Fruit fly (Drosophila melanogaster) whole organism, embryonic: ENCODE measurements around the gene Cubn.
A peak's percentile ranks its signal among the peaks of the same experiment; 100 is the strongest.

Experiments
- Abd-B ChIP-seq: fragments of 200-800 bp; sonication (Bioruptor generic); optimal IDR thresholded peaks from 2 replicates; lab custom pipeline; 2018; ENCODE audit warnings: missing biosample characterization, mild to moderate bottlenecking, missing genetic modification characterization, moderate library complexity
- Aef1 ChIP-seq: fragments of 200-800 bp; sonication (Bioruptor generic); IDR thresholded peaks from 3 replicates; pipeline ENCODE4 v1.3.6; 2022; ENCODE audit warnings: missing biosample characterization, missing genetic modification characterization
- Asciz ChIP-seq: fragments of 200-800 bp; sonication (Bioruptor generic); optimal IDR thresholded peaks from 2 replicates; lab custom pipeline; 2017; ENCODE audit warnings: missing biosample characterization, mild to moderate bottlenecking, missing genetic modification characterization, missing genetic modification reagents
- Awh ChIP-seq: fragments of 200-800 bp; sonication (Bioruptor generic); IDR thresholded peaks from 2 replicates; pipeline ENCODE4, ENCODE4 v1.3.6; 2022; ENCODE audit warnings: missing biosample characterization, missing genetic modification characterization
- CG10462 ChIP-seq: fragments of 200-800 bp; sonication (Bioruptor generic); optimal IDR thresholded peaks from 2 replicates; lab custom pipeline; 2016; ENCODE audit warnings: missing biosample characterization, missing genetic modification characterization
- CG12071 ChIP-seq: fragments of 200-800 bp; sonication (Bioruptor generic); optimal IDR thresholded peaks from 3 replicates; lab custom pipeline; 2018; ENCODE audit warnings: missing biosample characterization, mild to moderate bottlenecking, missing genetic modification characterization
- CG12942 ChIP-seq: fragments of 200-800 bp; sonication (Bioruptor generic); optimal IDR thresholded peaks from 3 replicates; lab custom pipeline; 2016; ENCODE audit warnings: missing biosample characterization, missing genetic modification characterization
- CG13894 ChIP-seq: fragments of 200-800 bp; sonication (Bioruptor generic); optimal IDR thresholded peaks from 3 replicates; lab custom pipeline; 2018; ENCODE audit warnings: missing biosample characterization, mild to moderate bottlenecking, missing genetic modification characterization, moderate library complexity
- CG14014 ChIP-seq: fragments of 200-800 bp; sonication (Bioruptor generic); IDR thresholded peaks from 2 replicates; pipeline ENCODE4 v1.3.6; 2022; ENCODE audit warnings: missing biosample characterization, missing genetic modification characterization
- CG18599 ChIP-seq: fragments of 200-800 bp; sonication (Bioruptor generic); optimal IDR thresholded peaks from 3 replicates; lab custom pipeline; 2017; ENCODE audit warnings: missing biosample characterization, missing genetic modification characterization, mild to moderate bottlenecking, moderate library complexity, missing genetic modification reagents
- CG2678 ChIP-seq: fragments of 200-800 bp; sonication (Bioruptor generic); optimal IDR thresholded peaks from 3 replicates; lab custom pipeline; 2019; ENCODE audit warnings: missing biosample characterization, mild to moderate bottlenecking, missing genetic modification characterization, moderate library complexity
- CG3065 ChIP-seq: fragments of 200-800 bp; sonication (Bioruptor generic); optimal IDR thresholded peaks from 2 replicates; lab custom pipeline; 2016; ENCODE audit warnings: missing biosample characterization, missing genetic modification characterization
- CG33213 ChIP-seq: fragments of 200-800 bp; sonication (Bioruptor generic); optimal IDR thresholded peaks from 3 replicates; lab custom pipeline; 2016; ENCODE audit warnings: missing biosample characterization, missing genetic modification characterization
- ERR ChIP-seq: fragments of 200-800 bp; sonication (Bioruptor generic); optimal IDR thresholded peaks from 2 replicates; lab custom pipeline; 2016; ENCODE audit warnings: missing biosample characterization, missing genetic modification characterization
- Fer3 ChIP-seq: fragments of 200-800 bp; sonication (Bioruptor generic); optimal IDR thresholded peaks from 2 replicates; lab custom pipeline; 2018; ENCODE audit warnings: missing biosample characterization, mild to moderate bottlenecking, missing genetic modification characterization, moderate library complexity
- Gug ChIP-seq: fragments of 200-800 bp; sonication (Bioruptor generic); IDR thresholded peaks from 4 replicates; pipeline ENCODE4 v1.3.6; 2022; ENCODE audit warnings: missing biosample characterization, missing genetic modification characterization
- HLH54F ChIP-seq: fragments of 200-800 bp; sonication (Bioruptor generic); optimal IDR thresholded peaks from 3 replicates; lab custom pipeline; 2016; ENCODE audit warnings: missing biosample characterization, missing genetic modification characterization
- Hand ChIP-seq: fragments of 200-800 bp; sonication (Bioruptor generic); optimal IDR thresholded peaks from 2 replicates; lab custom pipeline; 2017; ENCODE audit warnings: mild to moderate bottlenecking, missing biosample characterization, missing genetic modification reagents, missing genetic modification characterization
- Hey ChIP-seq: fragments of 200-800 bp; sonication (Bioruptor generic); optimal IDR thresholded peaks from 3 replicates; lab custom pipeline; 2018; ENCODE audit warnings: missing biosample characterization, mild to moderate bottlenecking, missing genetic modification characterization
- Lhr ChIP-seq: fragments of 200-800 bp; sonication (Bioruptor generic); optimal IDR thresholded peaks from 3 replicates; lab custom pipeline; 2017; ENCODE audit warnings: mild to moderate bottlenecking, missing biosample characterization, missing genetic modification reagents, missing genetic modification characterization
- NK7.1 ChIP-seq: fragments of 200-800 bp; sonication (Bioruptor generic); optimal IDR thresholded peaks from 3 replicates; lab custom pipeline; 2016; ENCODE audit warnings: missing biosample characterization, missing genetic modification characterization
- Nf-YB ChIP-seq: fragments of 200-800 bp; sonication (Bioruptor generic); optimal IDR thresholded peaks from 3 replicates; lab custom pipeline; 2019; ENCODE audit warnings: missing biosample characterization, mild to moderate bottlenecking, missing genetic modification characterization, moderate library complexity
- Oaz ChIP-seq: fragments of 200-800 bp; sonication (Bioruptor generic); IDR thresholded peaks from 2 replicates; pipeline ENCODE4 v1.3.6; 2022; ENCODE audit warnings: missing biosample characterization, missing genetic modification characterization
- PHDP ChIP-seq: fragments of 200-800 bp; sonication (Bioruptor generic); optimal IDR thresholded peaks from 3 replicates; lab custom pipeline; 2018; ENCODE audit warnings: missing biosample characterization, mild to moderate bottlenecking, missing genetic modification characterization, moderate library complexity
- Ptx1 ChIP-seq: fragments of 200-800 bp; sonication (Bioruptor generic); IDR thresholded peaks from 2 replicates; pipeline ENCODE4 v1.3.6; 2022; ENCODE audit warnings: missing biosample characterization, missing genetic modification characterization
- Rx ChIP-seq: fragments of 200-800 bp; sonication (Bioruptor generic); IDR thresholded peaks from 2 replicates; pipeline ENCODE4 v1.3.6; 2022; ENCODE audit warnings: missing biosample characterization, missing genetic modification characterization
- Sin3A ChIP-seq: fragments of >200 bp; optimal IDR thresholded peaks from 2 replicates; lab custom pipeline; 2018
- TFAM ChIP-seq: fragments of 200-800 bp; sonication (Bioruptor generic); optimal IDR thresholded peaks from 2 replicates; lab custom pipeline; 2017; ENCODE audit warnings: missing biosample characterization, missing genetic modification characterization, inconsistent platforms
- Xbp1 ChIP-seq: fragments of 200-800 bp; sonication (Bioruptor generic); optimal IDR thresholded peaks from 3 replicates; lab custom pipeline; 2016; ENCODE audit warnings: missing biosample characterization, mild to moderate bottlenecking, missing genetic modification characterization
- al ChIP-seq: fragments of 200-800 bp; sonication (Bioruptor generic); IDR thresholded peaks from 2 replicates; pipeline ENCODE4 v1.3.6; 2022; ENCODE audit warnings: missing biosample characterization, missing genetic modification characterization
- bab2 ChIP-seq: fragments of 200-800 bp; sonication (Bioruptor generic); optimal IDR thresholded peaks from 2 replicates; lab custom pipeline; 2016; ENCODE audit warnings: missing biosample characterization, missing genetic modification characterization
- bcd ChIP-seq: fragments of 200-800 bp; sonication (Bioruptor generic); optimal IDR thresholded peaks from 2 replicates; lab custom pipeline; 2017; ENCODE audit warnings: missing biosample characterization, mild to moderate bottlenecking, missing genetic modification characterization
- bsh ChIP-seq, 2 experiments: fragments of 200-800 bp; sonication (Bioruptor generic); optimal IDR thresholded peaks; 2 replicates each; lab custom pipeline; 2017 to 2018; ENCODE audit warnings: mild to moderate bottlenecking in 2 of 2, missing biosample characterization in 2 of 2, missing genetic modification characterization in 2 of 2, moderate library complexity in 1 of 2
- dmrt99B ChIP-seq: fragments of 200-800 bp; sonication (Bioruptor generic); optimal IDR thresholded peaks from 2 replicates; lab custom pipeline; 2018; ENCODE audit warnings: missing biosample characterization, mild to moderate bottlenecking, missing genetic modification characterization, moderate library complexity
- esg ChIP-seq: fragments of 200-800 bp; sonication (Bioruptor generic); conservative IDR thresholded peaks from 2 replicates; pipeline ENCODE4 v1.3.6; 2022; ENCODE audit warnings: missing biosample characterization, missing genetic modification characterization
- eyg ChIP-seq: fragments of 200-800 bp; sonication (Bioruptor generic); optimal IDR thresholded peaks from 3 replicates; lab custom pipeline; 2016; ENCODE audit warnings: missing biosample characterization, missing genetic modification characterization
- fu2 ChIP-seq: fragments of 200-800 bp; sonication (Bioruptor generic); optimal IDR thresholded peaks from 2 replicates; lab custom pipeline; 2016; ENCODE audit warnings: missing biosample characterization, missing genetic modification characterization
- gce ChIP-seq: fragments of 200-800 bp; sonication (Bioruptor generic); IDR thresholded peaks from 3 replicates; pipeline ENCODE4 v1.3.6; 2022; ENCODE audit warnings: missing biosample characterization, missing genetic modification characterization
- grau ChIP-seq: fragments of 200-800 bp; optimal IDR thresholded peaks from 3 replicates; lab custom pipeline; 2019; ENCODE audit warnings: missing biosample characterization, mild to moderate bottlenecking, missing genetic modification characterization, moderate library complexity
- ken ChIP-seq: fragments of 200-800 bp; sonication (Bioruptor generic); IDR thresholded peaks from 3 replicates; pipeline ENCODE4 v1.3.6; 2022; ENCODE audit warnings: missing biosample characterization, missing genetic modification characterization
- lola ChIP-seq, 3 experiments: fragments of >200 bp in 2 of 3; fragments of 200-800 bp in 1 of 3; sonication (Bioruptor generic) in 1 of 3; optimal IDR thresholded peaks; 2 replicates each; lab custom pipeline; 2017 to 2019; ENCODE audit warnings: missing biosample characterization in 3 of 3, missing genetic modification characterization in 3 of 3, mild to moderate bottlenecking in 1 of 3, moderate library complexity in 1 of 3
- maf-S ChIP-seq: fragments of 200-800 bp; sonication (Bioruptor generic); optimal IDR thresholded peaks from 2 replicates; lab custom pipeline; 2016; ENCODE audit warnings: missing biosample characterization, missing genetic modification characterization
- nerfin-2 ChIP-seq: fragments of 200-800 bp; sonication (Bioruptor generic); IDR thresholded peaks from 2 replicates; pipeline ENCODE4 v1.3.6; 2022; ENCODE audit warnings: missing biosample characterization, missing genetic modification characterization; ENCODE audit not compliant: partially characterized antibody
- otp ChIP-seq: fragments of 200-800 bp; sonication (Bioruptor generic); IDR thresholded peaks from 3 replicates; pipeline ENCODE4, ENCODE4 v1.3.6; 2022; ENCODE audit warnings: missing biosample characterization, missing genetic modification characterization
- pros ChIP-seq: fragments of 200-800 bp; sonication (Bioruptor generic); optimal IDR thresholded peaks from 3 replicates; lab custom pipeline; 2019; ENCODE audit warnings: missing biosample characterization, mild to moderate bottlenecking, missing genetic modification characterization, moderate library complexity
- psq ChIP-seq: fragments of 200-800 bp; sonication (Bioruptor generic); optimal IDR thresholded peaks from 2 replicates; lab custom pipeline; 2017; ENCODE audit warnings: missing biosample characterization, missing genetic modification characterization
- sd ChIP-seq: fragments of 200-800 bp; sonication (Bioruptor generic); optimal IDR thresholded peaks from 3 replicates; lab custom pipeline; 2018; ENCODE audit warnings: missing biosample characterization, mild to moderate bottlenecking, missing genetic modification characterization, moderate library complexity
- slbo ChIP-seq: fragments of 200-800 bp; sonication (Bioruptor generic); IDR thresholded peaks from 2 replicates; pipeline ENCODE4 v1.3.6; 2022; ENCODE audit warnings: missing biosample characterization, missing genetic modification characterization
- slou ChIP-seq: fragments of 200-800 bp; sonication (Bioruptor generic); optimal IDR thresholded peaks from 3 replicates; lab custom pipeline; 2016; ENCODE audit warnings: missing biosample characterization, missing genetic modification characterization
- stwl ChIP-seq: fragments of 200-800 bp; sonication (Bioruptor generic); optimal IDR thresholded peaks from 3 replicates; lab custom pipeline; 2018; ENCODE audit warnings: missing biosample characterization, mild to moderate bottlenecking, missing genetic modification characterization, moderate library complexity
- tio ChIP-seq: fragments of 200-800 bp; sonication (Bioruptor generic); optimal IDR thresholded peaks from 2 replicates; lab custom pipeline; 2017; ENCODE audit warnings: missing biosample characterization, missing genetic modification characterization, inconsistent platforms
- vfl ChIP-seq: fragments of 200-800 bp; sonication (Bioruptor generic); optimal IDR thresholded peaks from 2 replicates; lab custom pipeline; 2016; ENCODE audit warnings: missing biosample characterization, missing genetic modification characterization

Gene Cubn

DNA sequence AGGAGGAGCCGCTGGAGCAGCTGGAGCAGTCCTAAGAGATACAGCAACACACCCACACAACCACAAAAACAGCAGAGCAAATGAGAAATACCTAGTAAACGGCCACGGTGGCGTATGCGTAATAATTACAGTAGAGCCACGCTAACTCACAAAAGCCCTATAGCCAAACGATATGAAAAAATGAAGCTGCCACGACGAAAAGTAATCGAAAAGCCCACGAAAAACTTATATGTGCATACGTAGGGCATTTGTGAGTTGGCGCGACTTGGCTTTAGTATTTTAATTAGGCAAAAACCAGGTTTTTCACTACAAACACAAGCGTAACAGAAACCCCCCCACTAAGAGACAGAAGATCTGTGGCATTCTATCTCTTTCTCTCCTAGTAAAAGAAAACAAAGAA is 16.8 kb upstream of the Cubn start (continued):
- TF ChIP-seq grau (tag; lab: Kevin White, UChicago), result peak; percentile 84
- no peak for TF ChIP-seq slou
- TF ChIP-seq Xbp1 (GFP tag; lab: Kevin White, UChicago), result peak; percentile 13
- TF ChIP-seq CG12942 (GFP tag; lab: Kevin White, UChicago), result no peak
- TF ChIP-seq Hey (tag; lab: Kevin White, UChicago), result no peak
- no peak for TF ChIP-seq NK7.1
- TF ChIP-seq bcd (GFP tag; lab: Kevin White, UChicago), result no peak
- no peak for TF ChIP-seq TFAM (GFP tag; lab: Kevin White, UChicago)
- TF ChIP-seq eyg, result no peak
- no peak for TF ChIP-seq CG10462 (GFP tag; lab: Kevin White, UChicago)
- no peak for TF ChIP-seq lola (GFP tag; optimal IDR thresholded peaks at IDR 0.05; lab: Kevin White, UChicago)
- TF ChIP-seq Abd-B (GFP tag; lab: Kevin White, UChicago), result peak; percentile 50
- TF ChIP-seq Gug, result peak; percentile 35; the same call in 1 of the 4 replicates
- no peak for TF ChIP-seq HLH54F (GFP tag; lab: Kevin White, UChicago)
- TF ChIP-seq Awh (GFP tag; lab: Robert Waterston, UW), result 0 out of 2 replicates have a peak, but pooled peaks have one; percentile 23
- TF ChIP-seq Rx, result no peak
- TF ChIP-seq gce (GFP tag; lab: Robert Waterston, UW), result no peak
- no peak for TF ChIP-seq Hand (GFP tag; lab: Kevin White, UChicago)
- no peak for TF ChIP-seq otp
- no peak for TF ChIP-seq CG12071 (GFP tag; lab: Kevin White, UChicago)
- no peak for TF ChIP-seq nerfin-2 (GFP tag; lab: Robert Waterston, UW)
- no peak for TF ChIP-seq Aef1 (GFP tag; lab: Robert Waterston, UW)
- peak; percentile 38; the same call in 1 of the 2 replicates for TF ChIP-seq CG14014
- TF ChIP-seq vfl (GFP tag; lab: Kevin White, UChicago), result no peak
- TF ChIP-seq CG33213 (GFP tag; lab: Kevin White, UChicago), result no peak
- no peak for TF ChIP-seq Nf-YB (GFP tag; lab: Kevin White, UChicago)
- no peak for TF ChIP-seq fu2 (GFP tag; lab: Kevin White, UChicago)
- peak; percentile 36 for TF ChIP-seq CG2678 (tag; lab: Kevin White, UChicago)
- TF ChIP-seq maf-S (GFP tag; lab: Kevin White, UChicago), result no peak
- no peak for TF ChIP-seq stwl
- no peak for TF ChIP-seq ERR (GFP tag; lab: Kevin White, UChicago)
- TF ChIP-seq Lhr (GFP tag; lab: Kevin White, UChicago), result no peak
- TF ChIP-seq Oaz (GFP tag; lab: Robert Waterston, UW), result no peak
- TF ChIP-seq al (GFP tag; lab: Robert Waterston, UW), result no peak
- TF ChIP-seq sd (tag; lab: Kevin White, UChicago), result peak; percentile 36
- peak; percentile 21 for TF ChIP-seq PHDP (tag; lab: Kevin White, UChicago)
- TF ChIP-seq slbo (GFP tag; lab: Robert Waterston, UW), result peak; percentile 66
- TF ChIP-seq Sin3A (lab: Kevin White, UChicago), result no peak
- TF ChIP-seq CG3065 (GFP tag; lab: Kevin White, UChicago), result no peak
- 0 out of 2 replicates have a peak, but pooled peaks have one; percentile 24 for TF ChIP-seq Ptx1 (GFP tag; lab: Robert Waterston, UW)
- peak; percentile 1 for TF ChIP-seq CG18599
- no peak for TF ChIP-seq psq (GFP tag; lab: Kevin White, UChicago)
- no peak for TF ChIP-seq esg (GFP tag; lab: Robert Waterston, UW)
- no peak for TF ChIP-seq Asciz
- peak; percentile 13 for TF ChIP-seq dmrt99B
- peak; percentile 32 for TF ChIP-seq bab2 (GFP tag; lab: Kevin White, UChicago)
- TF ChIP-seq CG13894 (tag; lab: Kevin White, UChicago), result peak; percentile 47
- TF ChIP-seq ken (GFP tag; lab: Robert Waterston, UW), result no peak
- TF ChIP-seq bsh (GFP tag; optimal IDR thresholded peaks at IDR 0.05; lab: Kevin White, UChicago), result no peak
- TF ChIP-seq Fer3 (tag; lab: Kevin White, UChicago), result no peak
- no peak for TF ChIP-seq tio
- TF ChIP-seq pros (GFP tag; lab: Kevin White, UChicago), result no peak
